Worm (Caenorhabditis elegans) whole organism, late embryonic: ENCODE measurements around the gene picd-1.

Experiments used
- ama-1 ChIP-seq: fragments of 150-350 bp; optimal IDR thresholded peaks from 2 replicates; lab custom pipeline; 2014
- ceh-19 ChIP-seq: fragments of 200-800 bp; sonication (Bioruptor generic); optimal IDR thresholded peaks from 2 replicates; lab custom pipeline; 2018; ENCODE audit warnings: mild to moderate bottlenecking, missing genetic modification characterization, missing compliant biosample characterization
- ceh-22 ChIP-seq: sonication (generic microtip); optimal IDR thresholded peaks from 2 replicates; lab custom pipeline; 2017; ENCODE audit warnings: missing biosample characterization, missing genetic modification characterization
- ceh-48 ChIP-seq: sonication (generic microtip); optimal IDR thresholded peaks from 2 replicates; lab custom pipeline; 2016; ENCODE audit warnings: missing genetic modification characterization, inconsistent platforms, missing compliant biosample characterization
- dve-1 ChIP-seq: sonication (generic microtip); optimal IDR thresholded peaks from 2 replicates; lab custom pipeline; 2017; ENCODE audit warnings: antibody characterized with exemption, mild to moderate bottlenecking, missing genetic modification characterization, missing compliant biosample characterization
- fax-1 ChIP-seq: sonication (generic microtip); optimal IDR thresholded peaks from 2 replicates; lab custom pipeline; 2016; ENCODE audit warnings: missing genotype, missing genetic modification characterization, missing compliant biosample characterization
- hlh-13 ChIP-seq: fragments of 200-800 bp; sonication (Bioruptor generic); optimal IDR thresholded peaks from 2 replicates; lab custom pipeline; 2018; ENCODE audit warnings: mild to moderate bottlenecking, missing genetic modification characterization, missing compliant biosample characterization
- hlh-30 ChIP-seq: sonication (generic microtip); optimal IDR thresholded peaks from 2 replicates; lab custom pipeline; 2017; ENCODE audit warnings: antibody characterized with exemption, missing genetic modification characterization, missing compliant biosample characterization; ENCODE audit not compliant: insufficient read depth
- nfya-1 ChIP-seq: sonication (generic microtip); optimal IDR thresholded peaks from 2 replicates; lab custom pipeline; 2017; ENCODE audit warnings: missing genetic modification characterization, mild to moderate bottlenecking, missing compliant biosample characterization, antibody characterized with exemption, moderate library complexity
- nhr-11 ChIP-seq: fragments of 150-350 bp; optimal IDR thresholded peaks from 2 replicates; lab custom pipeline; 2014; ENCODE audit warnings: missing biosample characterization, missing genetic modification characterization
- sox-2 ChIP-seq: fragments of 200-800 bp; sonication (Bioruptor generic); IDR thresholded peaks from 2 replicates; pipeline ENCODE4 v1.3.6; 2022; ENCODE audit warnings: missing genetic modification reagents, missing genetic modification characterization, missing compliant biosample characterization
- ttx-3 ChIP-seq: sonication (generic microtip); optimal IDR thresholded peaks from 2 replicates; lab custom pipeline; 2016; ENCODE audit warnings: missing genetic modification reagents, missing genetic modification characterization, missing compliant biosample characterization

DNA sequence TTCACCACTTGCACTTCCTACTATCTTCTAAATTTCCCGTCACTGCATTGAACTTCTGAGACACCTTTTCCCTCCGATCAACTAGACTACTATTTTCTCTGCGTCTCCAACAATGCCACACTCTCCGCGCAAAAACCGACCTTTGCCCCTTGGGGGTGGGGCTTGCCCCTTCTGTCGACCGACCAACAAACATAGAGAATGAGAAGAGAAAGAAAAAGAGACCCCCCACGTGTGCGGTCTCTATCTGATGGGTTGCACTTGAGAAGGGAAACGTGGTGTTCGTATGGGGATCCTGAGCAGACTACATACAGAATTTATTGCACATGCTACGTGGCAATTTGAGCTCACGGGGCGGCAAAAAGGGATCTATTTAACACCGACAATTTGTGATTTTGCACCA lies 50.6 kb downstream of the picd-1 start:
- TF ChIP-seq nfya-1 (tag; lab: Kevin White, UChicago): peak; percentile 52
- TF ChIP-seq dve-1 (tag; lab: Kevin White, UChicago): no peak
- peak; percentile 8 for TF ChIP-seq fax-1
- TF ChIP-seq ceh-48: no peak
- TF ChIP-seq ama-1 (lab: Kevin White, UChicago): no peak
- no peak for TF ChIP-seq ceh-19 (GFP tag; lab: Kevin White, UChicago)
- peak; percentile 67 for TF ChIP-seq hlh-30 (tag; lab: Kevin White, UChicago)
- no peak for TF ChIP-seq nhr-11 (tag; lab: Kevin White, UChicago)
- TF ChIP-seq hlh-13 (GFP tag; lab: Kevin White, UChicago): no peak
- no peak for TF ChIP-seq ceh-22
- no peak for TF ChIP-seq ttx-3 (tag; lab: Kevin White, UChicago)
- TF ChIP-seq sox-2: no peak
